Fruit fly (Drosophila melanogaster): ENCODE measurements around the gene CG11286.

Gene CG11286

dm6 chr3R:7809662-7810621 lies 38.4 kb upstream of the CG11286 start, which contains the start of the genes CG2993 and sgll (continued):
- TF ChIP-seq CG12219 (GFP tag; optimal IDR thresholded peaks at IDR 0.05): peak; percentile 75
- TF ChIP-seq CG1647 (GFP tag; optimal IDR thresholded peaks at IDR 0.05): peak; percentile 84
- peak; percentile 6 for TF ChIP-seq CG6254 (GFP tag; optimal IDR thresholded peaks at IDR 0.05)
- TF ChIP-seq HHEX (GFP tag; optimal IDR thresholded peaks at IDR 0.05): peak; percentile 79
- TF ChIP-seq CG8359 (GFP tag; optimal IDR thresholded peaks at IDR 0.05; ENCODE audit: borderline replicate concordance): peak; percentile 67
- TF ChIP-seq CG3847 (GFP tag; IDR thresholded peaks at IDR 0.05): peak; percentile 92
- peak; percentile 81 for TF ChIP-seq B-H1 (GFP tag; IDR thresholded peaks at IDR 0.05)
- peak; percentile 91 for TF ChIP-seq HLH54F (GFP tag; optimal IDR thresholded peaks at IDR 0.05)
- peak; percentile 87 for TF ChIP-seq CG11093 (GFP tag; IDR thresholded peaks at IDR 0.05)
- peak; percentile 39 for TF ChIP-seq oc (tag; optimal IDR thresholded peaks at IDR 0.05)
- TF ChIP-seq sob (GFP tag; IDR thresholded peaks at IDR 0.05): peak; percentile 92
- peak; percentile 97 for TF ChIP-seq bab2 (GFP tag; optimal IDR thresholded peaks at IDR 0.05)
- peak; percentile 69 for TF ChIP-seq CG10274 (GFP tag; optimal IDR thresholded peaks at IDR 0.05)
- TF ChIP-seq CG4707 (GFP tag; optimal IDR thresholded peaks at IDR 0.05): peak; percentile 63
- TF ChIP-seq CG42726 (GFP tag; IDR thresholded peaks at IDR 0.05; ENCODE audit: partially characterized antibody): peak; percentile 83
- peak; percentile 76 for TF ChIP-seq ATbp (GFP tag; optimal IDR thresholded peaks at IDR 0.05)
- TF ChIP-seq hkb (optimal IDR thresholded peaks at IDR 0.05): peak; percentile 72
- peak; percentile 81 for TF ChIP-seq hkb (GFP tag; IDR thresholded peaks at IDR 0.05)
- TF ChIP-seq psq (GFP tag; optimal IDR thresholded peaks at IDR 0.05): peak; percentile 83
- peak; percentile 92 for TF ChIP-seq shn (GFP tag; optimal IDR thresholded peaks at IDR 0.05)
- no peak; the same call in 1 of the 2 replicates for TF ChIP-seq inv (GFP tag; IDR thresholded peaks at IDR 0.05; ENCODE audit: partially characterized antibody)
- TF ChIP-seq CG14860 (GFP tag; IDR thresholded peaks at IDR 0.05; ENCODE audit: partially characterized antibody): no peak
- peak; percentile 51 for TF ChIP-seq Hey (tag; optimal IDR thresholded peaks at IDR 0.05)
- peak; percentile 84 for TF ChIP-seq kay (GFP tag; optimal IDR thresholded peaks at IDR 0.05)
- TF ChIP-seq Blimp-1 (GFP tag; optimal IDR thresholded peaks at IDR 0.05): peak; percentile 76
- peak; percentile 64 for TF ChIP-seq CG7556 (GFP tag; optimal IDR thresholded peaks at IDR 0.05)
- TF ChIP-seq tup (GFP tag; optimal IDR thresholded peaks at IDR 0.05): peak; percentile 48
- TF ChIP-seq CG17385 (GFP tag; optimal IDR thresholded peaks at IDR 0.05): peak; percentile 70
- TF ChIP-seq CG10654 (GFP tag; optimal IDR thresholded peaks at IDR 0.05): peak; percentile 92
- TF ChIP-seq lmd (GFP tag; IDR thresholded peaks at IDR 0.05): peak; percentile 96
- peak; percentile 73 to 93 for TF ChIP-seq Hr51 (GFP tag; optimal IDR thresholded peaks at IDR 0.05)
- TF ChIP-seq NFAT (GFP tag; IDR thresholded peaks at IDR 0.05): peak; percentile 99
- peak; percentile 76 for TF ChIP-seq CG15514 (GFP tag; optimal IDR thresholded peaks at IDR 0.05)
- peak; percentile 79 for TF ChIP-seq Abd-B (GFP tag; optimal IDR thresholded peaks at IDR 0.05)
- TF ChIP-seq sim (GFP tag; IDR thresholded peaks at IDR 0.05): peak; percentile 44; the same call in 1 of the 2 replicates
- TF ChIP-seq CG7372 (GFP tag; IDR thresholded peaks at IDR 0.05): peak; percentile 83
- no peak; the same call in 1 of the 2 replicates for TF ChIP-seq hbn (GFP tag; IDR thresholded peaks at IDR 0.05; ENCODE audit: partially characterized antibody)
- peak; percentile 85 for TF ChIP-seq CG15269 (tag; optimal IDR thresholded peaks at IDR 0.05)
- peak; percentile 84 for TF ChIP-seq CG3838 (GFP tag; optimal IDR thresholded peaks at IDR 0.05)
- peak; percentile 70 for TF ChIP-seq CG8478 (optimal IDR thresholded peaks at IDR 0.05)
- peak; percentile 72 for TF ChIP-seq D19B (GFP tag; optimal IDR thresholded peaks at IDR 0.05)
- peak; percentile 23; the same call in 1 of the 2 replicates for TF ChIP-seq Adf1 (GFP tag; IDR thresholded peaks at IDR 0.05)
- TF ChIP-seq MESR4 (GFP tag; optimal IDR thresholded peaks at IDR 0.05): peak; percentile 35
- TF ChIP-seq ase (GFP tag; IDR thresholded peaks at IDR 0.05): peak; percentile 93
- peak; percentile 74 for TF ChIP-seq Ravus (GFP tag; IDR thresholded peaks at IDR 0.05)
- no peak for TF ChIP-seq CG10431 (GFP tag; optimal IDR thresholded peaks at IDR 0.05)
- TF ChIP-seq Optix (GFP tag; IDR thresholded peaks at IDR 0.05): peak; percentile 93
- no peak for TF ChIP-seq nom (GFP tag; optimal IDR thresholded peaks at IDR 0.05)

All from whole organism, embryonic.